Worm (Caenorhabditis elegans) whole organism, young adult: ENCODE measurements around the gene vps-37.

Experiments used
- F49E8.2 ChIP-seq: sonication (generic microtip); optimal IDR thresholded peaks from 3 replicates; lab custom pipeline; 2017; ENCODE audit warnings: missing genetic modification characterization, mild to moderate bottlenecking, missing compliant biosample characterization, antibody characterized with exemption, moderate library complexity; ENCODE audit not compliant: insufficient read depth
- egl-18 ChIP-seq: fragments of 200-800 bp; sonication (Bioruptor generic); IDR thresholded peaks from 2 replicates; pipeline ENCODE4 v1.3.6; 2022; ENCODE audit warnings: missing genetic modification reagents, missing genetic modification characterization, missing compliant biosample characterization
- lin-54 ChIP-seq: fragments of 200-800 bp; sonication (Bioruptor generic); optimal IDR thresholded peaks from 2 replicates; lab custom pipeline; 2018; ENCODE audit warnings: mild to moderate bottlenecking, missing genetic modification characterization, missing compliant biosample characterization
- lsl-1 ChIP-seq: fragments of 200-800 bp; sonication (Bioruptor generic); optimal IDR thresholded peaks from 2 replicates; lab custom pipeline; 2018; ENCODE audit warnings: mild to moderate bottlenecking, missing genetic modification characterization, moderate library complexity, missing compliant biosample characterization
- madf-6 ChIP-seq: fragments of 200-800 bp; sonication (Bioruptor generic); IDR thresholded peaks from 2 replicates; pipeline ENCODE4 v1.3.6; 2022; ENCODE audit warnings: missing genetic modification reagents, missing genetic modification characterization, missing compliant biosample characterization
- mcd-1 ChIP-seq: fragments of 200-800 bp; sonication (Bioruptor generic); IDR thresholded peaks from 2 replicates; pipeline ENCODE4 v1.3.6; 2022; ENCODE audit warnings: missing genetic modification reagents, missing genetic modification characterization, missing compliant biosample characterization
- nfya-1 ChIP-seq: sonication (generic microtip); optimal IDR thresholded peaks from 2 replicates; lab custom pipeline; 2017; ENCODE audit warnings: antibody characterized with exemption, missing compliant biosample characterization, missing genetic modification characterization, borderline replicate concordance; ENCODE audit not compliant: insufficient read depth
- nfyb-1 ChIP-seq: fragments of 200-800 bp; sonication (Bioruptor generic); IDR thresholded peaks from 2 replicates; pipeline ENCODE4 v1.3.6; 2022; ENCODE audit warnings: missing genetic modification reagents, missing genetic modification characterization, missing compliant biosample characterization
- nhr-179 ChIP-seq: sonication (generic microtip); optimal IDR thresholded peaks from 2 replicates; lab custom pipeline; 2016; ENCODE audit warnings: mild to moderate bottlenecking, missing genetic modification characterization, missing compliant biosample characterization
- nhr-90 ChIP-seq: sonication (generic microtip); optimal IDR thresholded peaks from 2 replicates; lab custom pipeline; 2016; ENCODE audit warnings: missing genotype, mild to moderate bottlenecking, missing genetic modification characterization, missing compliant biosample characterization
- rcor-1 ChIP-seq: fragments of 200-800 bp; sonication (Bioruptor generic); IDR thresholded peaks from 2 replicates; pipeline ENCODE4 v1.3.6; 2022; ENCODE audit warnings: missing genetic modification reagents, missing genetic modification characterization, missing compliant biosample characterization
- snpc-4 ChIP-seq, 5 experiments: fragments of 150-350 bp in 1 of 5; sonication (generic microtip) in 4 of 5; optimal IDR thresholded peaks; 2 replicates each; lab custom pipeline; 2014 to 2018; ENCODE audit warnings: missing genetic modification characterization in 5 of 5, missing biosample characterization in 3 of 5, antibody characterized with exemption in 2 of 5, mild to moderate bottlenecking in 2 of 5, missing compliant biosample characterization in 2 of 5, missing genotype in 2 of 5, moderate library complexity in 2 of 5, missing genetic modification reagents in 1 of 5
- xnd-1 ChIP-seq: sonication (generic microtip); optimal IDR thresholded peaks from 2 replicates; lab custom pipeline; 2016; ENCODE audit warnings: missing genotype, missing genetic modification reagents, missing genetic modification characterization, missing compliant biosample characterization
- zfh-2 ChIP-seq: fragments of 200-800 bp; sonication (Bioruptor generic); conservative IDR thresholded peaks from 2 replicates; pipeline ENCODE4 v1.3.6; 2022; ENCODE audit warnings: missing genetic modification reagents, missing genetic modification characterization, missing compliant biosample characterization

DNA sequence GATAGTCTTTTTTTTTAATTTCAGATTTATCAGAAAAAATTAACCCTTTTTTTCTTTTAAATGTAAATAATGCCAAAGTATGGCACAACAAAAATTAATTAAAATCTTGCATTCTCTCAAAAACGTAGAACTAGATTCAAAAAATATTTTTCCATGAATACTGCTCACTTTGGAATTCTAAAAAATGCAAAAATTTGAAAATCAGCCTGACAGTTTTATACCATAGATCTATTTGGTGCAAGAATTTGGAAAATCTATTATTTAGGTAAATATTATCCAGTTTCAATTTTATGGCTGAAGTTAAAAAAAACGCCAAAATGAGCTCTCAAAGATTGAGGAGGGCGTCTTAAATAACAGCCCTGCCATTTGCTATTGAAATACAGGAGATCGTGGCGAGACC is 12.8 kb upstream of the vps-37 start:
- TF ChIP-seq nfya-1 (tag; lab: Kevin White, UChicago) (no peak), xnd-1 (tag; lab: Kevin White, UChicago) (no peak), zfh-2 (no peak), lsl-1 (no peak), snpc-4 (GFP tag; optimal IDR thresholded peaks at IDR 0.05; lab: Kevin White, UChicago) (no peak), snpc-4 (tag; optimal IDR thresholded peaks at IDR 0.05; lab: Kevin White, UChicago) (no peak), lin-54 (GFP tag; lab: Kevin White, UChicago) (no peak), rcor-1 (no peak), nhr-90 (tag; lab: Kevin White, UChicago) (no peak), nfyb-1 (GFP tag; lab: Robert Waterston, UW) (no peak), egl-18 (GFP tag; lab: Robert Waterston, UW) (no peak), madf-6 (GFP tag; lab: Robert Waterston, UW) (no peak), F49E8.2 (tag; lab: Kevin White, UChicago) (no peak), nhr-179 (no peak), mcd-1 (GFP tag; lab: Robert Waterston, UW) (no peak)
